Fruit fly (Drosophila melanogaster) whole organism, embryonic: ENCODE data around the gene CG15741.
A peak's percentile ranks its signal among the peaks of the same experiment; 100 is the strongest.

Experiments
- Atf6 ChIP-seq: fragments of 200-800 bp; sonication (Bioruptor generic); IDR thresholded peaks from 2 replicates; pipeline ENCODE4 v1.3.6; 2022; ENCODE audit warnings: missing biosample characterization, missing genetic modification characterization
- CG10267 ChIP-seq: fragments of 200-800 bp; sonication (Bioruptor generic); optimal IDR thresholded peaks from 2 replicates; lab custom pipeline; 2018; ENCODE audit warnings: missing biosample characterization, mild to moderate bottlenecking, missing genetic modification characterization, moderate library complexity
- CG13296 ChIP-seq: fragments of 200-800 bp; sonication (Bioruptor generic); optimal IDR thresholded peaks from 3 replicates; lab custom pipeline; 2018; ENCODE audit warnings: missing biosample characterization, mild to moderate bottlenecking, missing genetic modification characterization
- CG15601 ChIP-seq: fragments of 200-800 bp; sonication (Bioruptor generic); optimal IDR thresholded peaks from 3 replicates; lab custom pipeline; 2019; ENCODE audit warnings: missing biosample characterization, mild to moderate bottlenecking, missing genetic modification characterization, moderate library complexity
- CG1603 ChIP-seq: fragments of 200-800 bp; sonication (Bioruptor generic); optimal IDR thresholded peaks from 2 replicates; lab custom pipeline; 2019; ENCODE audit warnings: missing biosample characterization, mild to moderate bottlenecking, missing genetic modification characterization, moderate library complexity
- CG16813 ChIP-seq: fragments of 200-800 bp; sonication (Bioruptor generic); IDR thresholded peaks from 3 replicates; pipeline ENCODE4 v1.3.6; 2022; ENCODE audit warnings: missing biosample characterization, missing genetic modification characterization; ENCODE audit not compliant: partially characterized antibody
- CG2199 ChIP-seq: fragments of 200-800 bp; sonication (Bioruptor generic); IDR thresholded peaks from 3 replicates; pipeline ENCODE4 v1.3.6; 2022; ENCODE audit warnings: missing biosample characterization, missing genetic modification characterization
- CG2678 ChIP-seq: fragments of 200-800 bp; sonication (Bioruptor generic); optimal IDR thresholded peaks from 3 replicates; lab custom pipeline; 2019; ENCODE audit warnings: missing biosample characterization, mild to moderate bottlenecking, missing genetic modification characterization, moderate library complexity
- CG30020 ChIP-seq: fragments of 200-800 bp; optimal IDR thresholded peaks from 2 replicates; lab custom pipeline; 2019; ENCODE audit warnings: missing biosample characterization, mild to moderate bottlenecking, missing genetic modification characterization, moderate library complexity
- CG32767 ChIP-seq: fragments of 200-800 bp; sonication (Bioruptor generic); IDR thresholded peaks from 2 replicates; pipeline ENCODE4 v1.3.6; 2022; ENCODE audit warnings: missing biosample characterization, missing genetic modification characterization
- CG3281 ChIP-seq: fragments of 200-800 bp; sonication (Bioruptor generic); optimal IDR thresholded peaks from 3 replicates; lab custom pipeline; 2017; ENCODE audit warnings: missing biosample characterization, mild to moderate bottlenecking, missing genetic modification characterization
- CG4282 ChIP-seq: fragments of 200-800 bp; sonication (Bioruptor generic); optimal IDR thresholded peaks from 2 replicates; lab custom pipeline; 2016; ENCODE audit warnings: missing biosample characterization, missing genetic modification characterization
- CG4617 ChIP-seq: fragments of 200-800 bp; sonication (Bioruptor generic); optimal IDR thresholded peaks from 3 replicates; lab custom pipeline; 2016; ENCODE audit warnings: missing biosample characterization, missing genetic modification characterization, borderline replicate concordance
- CG4707 ChIP-seq: fragments of 200-800 bp; sonication (Bioruptor generic); optimal IDR thresholded peaks from 2 replicates; lab custom pipeline; 2018; ENCODE audit warnings: missing biosample characterization, mild to moderate bottlenecking, missing genetic modification characterization, moderate library complexity
- CG6765 ChIP-seq: fragments of 200-800 bp; sonication (Bioruptor generic); optimal IDR thresholded peaks from 3 replicates; lab custom pipeline; 2017; ENCODE audit warnings: missing biosample characterization, mild to moderate bottlenecking, missing genetic modification characterization
- CG8290 ChIP-seq, 3 experiments: fragments of 200-800 bp; sonication (Bioruptor generic); optimal IDR thresholded peaks; 2 replicates each; lab custom pipeline; 2016 to 2019; ENCODE audit warnings: missing biosample characterization in 3 of 3, missing genetic modification characterization in 3 of 3, mild to moderate bottlenecking in 2 of 3, moderate library complexity in 1 of 3
- CG9609 ChIP-seq: fragments of 200-800 bp; sonication (Bioruptor generic); optimal IDR thresholded peaks from 3 replicates; lab custom pipeline; 2016; ENCODE audit warnings: missing biosample characterization, missing genetic modification characterization
- Dek ChIP-seq: fragments of 200-800 bp; sonication (Bioruptor generic); optimal IDR thresholded peaks from 3 replicates; lab custom pipeline; 2019; ENCODE audit warnings: missing biosample characterization, mild to moderate bottlenecking, missing genetic modification characterization, moderate library complexity
- Dll ChIP-seq: fragments of 200-800 bp; sonication (Bioruptor generic); IDR thresholded peaks from 4 replicates; pipeline ENCODE4 v1.3.6; 2022; ENCODE audit warnings: missing biosample characterization, missing genetic modification characterization; ENCODE audit not compliant: partially characterized antibody
- Dref ChIP-seq: fragments of 200-800 bp; sonication (Bioruptor generic); IDR thresholded peaks from 2 replicates; pipeline ENCODE4 v1.3.6; 2022; ENCODE audit warnings: missing biosample characterization, missing genetic modification characterization
- Fer2 ChIP-seq: fragments of 200-800 bp; sonication (Bioruptor generic); optimal IDR thresholded peaks from 2 replicates; lab custom pipeline; 2018; ENCODE audit warnings: missing biosample characterization, mild to moderate bottlenecking, missing genetic modification characterization, moderate library complexity
- GATAe ChIP-seq: fragments of 200-800 bp; sonication (Bioruptor generic); conservative IDR thresholded peaks from 2 replicates; pipeline ENCODE4 v1.3.6; 2022; ENCODE audit warnings: missing biosample characterization, missing genetic modification characterization
- HmgD ChIP-seq: fragments of 200-800 bp; sonication (Bioruptor generic); optimal IDR thresholded peaks from 3 replicates; lab custom pipeline; 2016; ENCODE audit warnings: missing biosample characterization, missing genetic modification characterization
- Mad ChIP-seq: fragments of 200-800 bp; sonication (Bioruptor generic); optimal IDR thresholded peaks from 2 replicates; lab custom pipeline; 2016; ENCODE audit warnings: missing biosample characterization, missing genetic modification characterization
- Med ChIP-seq: fragments of 200-800 bp; sonication (Bioruptor generic); peaks from one replicate; lab custom pipeline; 2016; ENCODE audit warnings: missing biosample characterization, missing genetic modification characterization, mild to moderate bottlenecking, inconsistent platforms, moderate library complexity
- Sry-δ ChIP-seq: fragments of 200-800 bp; sonication (Bioruptor generic); optimal IDR thresholded peaks from 2 replicates; lab custom pipeline; 2016; ENCODE audit warnings: missing biosample characterization, missing genetic modification characterization
- YL-1 ChIP-seq: fragments of 200-800 bp; sonication (Bioruptor generic); optimal IDR thresholded peaks from 3 replicates; lab custom pipeline; 2017; ENCODE audit warnings: missing biosample characterization, mild to moderate bottlenecking, missing genetic modification characterization
- bigmax ChIP-seq: fragments of 200-800 bp; sonication (Bioruptor generic); optimal IDR thresholded peaks from 2 replicates; lab custom pipeline; 2018; ENCODE audit warnings: missing biosample characterization, mild to moderate bottlenecking, missing genetic modification characterization
- bsh ChIP-seq, 2 experiments: fragments of 200-800 bp; sonication (Bioruptor generic); optimal IDR thresholded peaks; 2 replicates each; lab custom pipeline; 2017 to 2018; ENCODE audit warnings: mild to moderate bottlenecking in 2 of 2, missing biosample characterization in 2 of 2, missing genetic modification characterization in 2 of 2, moderate library complexity in 1 of 2
- chinmo ChIP-seq: fragments of 200-800 bp; sonication (Bioruptor generic); IDR thresholded peaks from 4 replicates; pipeline ENCODE4 v1.3.6; 2022; ENCODE audit warnings: missing biosample characterization, missing genetic modification characterization; ENCODE audit not compliant: partially characterized antibody
- chm ChIP-seq: fragments of 200-800 bp; sonication (Bioruptor generic); IDR thresholded peaks from 2 replicates; pipeline ENCODE4 v1.3.6; 2022; ENCODE audit warnings: missing biosample characterization, missing genetic modification characterization
- dmrt99B ChIP-seq: fragments of 200-800 bp; sonication (Bioruptor generic); optimal IDR thresholded peaks from 2 replicates; lab custom pipeline; 2018; ENCODE audit warnings: missing biosample characterization, mild to moderate bottlenecking, missing genetic modification characterization, moderate library complexity
- eve ChIP-seq, 2 experiments: fragments of >200 bp; optimal IDR thresholded peaks; 2 replicates each; lab custom pipeline; 2017; ENCODE audit warnings: missing biosample characterization in 2 of 2, missing genetic modification characterization in 2 of 2
- gsb-n ChIP-seq: fragments of 200-800 bp; sonication (Bioruptor generic); optimal IDR thresholded peaks from 3 replicates; lab custom pipeline; 2018; ENCODE audit warnings: missing biosample characterization, mild to moderate bottlenecking, missing genetic modification characterization
- jumu ChIP-seq: fragments of 200-800 bp; sonication (Bioruptor generic); optimal IDR thresholded peaks from 3 replicates; lab custom pipeline; 2016; ENCODE audit warnings: missing biosample characterization, missing genetic modification characterization
- kah ChIP-seq: fragments of 200-800 bp; sonication (Bioruptor generic); optimal IDR thresholded peaks from 2 replicates; lab custom pipeline; 2018; ENCODE audit warnings: missing biosample characterization, mild to moderate bottlenecking, missing genetic modification characterization
- klu ChIP-seq: fragments of 200-800 bp; sonication (Bioruptor generic); IDR thresholded peaks from 2 replicates; pipeline ENCODE4 v1.3.6; 2022; ENCODE audit warnings: missing biosample characterization, missing genetic modification characterization
- lab ChIP-seq: fragments of 200-800 bp; sonication (Bioruptor generic); optimal IDR thresholded peaks from 3 replicates; lab custom pipeline; 2017; ENCODE audit warnings: missing biosample characterization, missing genetic modification characterization, mild to moderate bottlenecking, moderate library complexity, missing genetic modification reagents
- lbe ChIP-seq: fragments of 200-800 bp; sonication (Bioruptor generic); optimal IDR thresholded peaks from 2 replicates; lab custom pipeline; 2016; ENCODE audit warnings: missing biosample characterization, mild to moderate bottlenecking, missing genetic modification characterization
- nerfin-1 ChIP-seq: fragments of 200-800 bp; sonication (Bioruptor generic); optimal IDR thresholded peaks from 3 replicates; lab custom pipeline; 2019; ENCODE audit warnings: missing biosample characterization, mild to moderate bottlenecking, missing genetic modification characterization, moderate library complexity
- p53 ChIP-seq: fragments of 200-800 bp; sonication (Bioruptor generic); optimal IDR thresholded peaks from 2 replicates; lab custom pipeline; 2016; ENCODE audit warnings: missing biosample characterization, missing genetic modification characterization
- pros ChIP-seq: fragments of 200-800 bp; sonication (Bioruptor generic); optimal IDR thresholded peaks from 3 replicates; lab custom pipeline; 2019; ENCODE audit warnings: missing biosample characterization, mild to moderate bottlenecking, missing genetic modification characterization, moderate library complexity
- repo ChIP-seq: fragments of 200-800 bp; sonication (Bioruptor generic); optimal IDR thresholded peaks from 2 replicates; lab custom pipeline; 2016; ENCODE audit warnings: missing biosample characterization, missing genetic modification characterization
- sc ChIP-seq, 3 experiments: fragments of >200 bp in 2 of 3; fragments of 200-800 bp in 1 of 3; sonication (Bioruptor generic) in 1 of 3; optimal IDR thresholded peaks; 2 replicates in 2 of 3; 3 replicates in 1 of 3; lab custom pipeline; 2017; ENCODE audit warnings: mild to moderate bottlenecking in 1 of 3, missing biosample characterization in 1 of 3, missing genetic modification characterization in 1 of 3, missing genetic modification reagents in 1 of 3
- sens ChIP-seq: fragments of 200-800 bp; sonication (Bioruptor generic); peaks from one replicate; lab custom pipeline; 2016; ENCODE audit warnings: missing biosample characterization, missing genetic modification characterization
- seq ChIP-seq: fragments of 200-800 bp; sonication (Bioruptor generic); IDR thresholded peaks from 2 replicates; pipeline ENCODE4 v1.3.6; 2022; ENCODE audit warnings: missing biosample characterization, missing genetic modification characterization
- sisA ChIP-seq: fragments of 200-800 bp; sonication (Bioruptor generic); IDR thresholded peaks from 2 replicates; pipeline ENCODE4 v1.3.6; 2022; ENCODE audit warnings: missing biosample characterization, missing genetic modification characterization
- tup ChIP-seq: fragments of 200-800 bp; sonication (Bioruptor generic); optimal IDR thresholded peaks from 2 replicates; lab custom pipeline; 2016; ENCODE audit warnings: missing biosample characterization, mild to moderate bottlenecking, missing genetic modification characterization, moderate library complexity
- yki ChIP-seq: fragments of >200 bp; optimal IDR thresholded peaks from 3 replicates; lab custom pipeline; 2018
- zen ChIP-seq: fragments of 200-800 bp; sonication (Bioruptor generic); optimal IDR thresholded peaks from 3 replicates; lab custom pipeline; 2018; ENCODE audit warnings: missing biosample characterization, mild to moderate bottlenecking, missing genetic modification characterization, moderate library complexity

The CG15741 gene

DNA sequence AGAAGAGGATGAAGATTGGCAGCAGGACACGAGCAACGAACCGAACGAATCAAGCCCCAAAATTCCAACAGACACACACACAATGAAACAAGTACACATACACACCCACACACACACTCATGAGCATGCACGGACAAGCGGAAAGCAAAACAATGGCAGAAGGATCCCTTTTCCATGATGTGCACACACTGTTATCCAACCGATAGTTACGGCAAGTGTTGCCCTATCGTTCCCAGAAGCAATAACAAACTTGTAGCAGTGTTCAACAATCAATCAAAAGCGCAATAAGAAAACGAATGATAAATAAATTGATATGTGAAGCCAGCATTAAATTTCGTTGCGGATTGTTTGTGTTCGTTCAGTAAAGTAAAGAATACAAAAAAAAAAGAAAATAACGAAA lies 40.9 kb downstream of the CG15741 start:
- TF ChIP-seq CG13296 = no peak
- no peak for TF ChIP-seq CG3281 (GFP tag; lab: Kevin White, UChicago)
- TF ChIP-seq Sry-δ (GFP tag; lab: Kevin White, UChicago) = peak; percentile 34
- peak; percentile 43 for TF ChIP-seq Med (GFP tag; lab: Kevin White, UChicago)
- TF ChIP-seq dmrt99B (tag; lab: Kevin White, UChicago) = no peak
- no peak for TF ChIP-seq CG8290 (GFP tag; optimal IDR thresholded peaks at IDR 0.05; lab: Kevin White, UChicago)
- TF ChIP-seq CG8290 (tag; optimal IDR thresholded peaks at IDR 0.05; lab: Kevin White, UChicago) = peak in 1 of 2 experiments; percentile 24
- peak; percentile 63 for TF ChIP-seq CG16813 (GFP tag; lab: Robert Waterston, UW)
- peak; percentile 79 for TF ChIP-seq p53 (GFP tag; lab: Kevin White, UChicago)
- TF ChIP-seq CG6765 = no peak
- TF ChIP-seq repo (GFP tag; lab: Kevin White, UChicago) = no peak
- no peak for TF ChIP-seq Dref
- no peak for TF ChIP-seq pros (GFP tag; lab: Kevin White, UChicago)
- TF ChIP-seq sc (optimal IDR thresholded peaks at IDR 0.05; lab: Kevin White, UChicago) = no peak
- TF ChIP-seq sc (GFP tag; optimal IDR thresholded peaks at IDR 0.05; lab: Kevin White, UChicago) = no peak
- no peak for TF ChIP-seq nerfin-1 (tag; lab: Kevin White, UChicago)
- TF ChIP-seq CG9609 (GFP tag; lab: Kevin White, UChicago) = no peak
- no peak for TF ChIP-seq HmgD (GFP tag; lab: Kevin White, UChicago)
- TF ChIP-seq zen = peak; percentile 27
- TF ChIP-seq CG4707 (GFP tag; lab: Kevin White, UChicago) = no peak
- no peak for TF ChIP-seq eve (GFP tag; optimal IDR thresholded peaks at IDR 0.05; lab: Kevin White, UChicago)
- TF ChIP-seq yki (lab: Kevin White, UChicago) = no peak
- no peak for TF ChIP-seq lbe (GFP tag; lab: Kevin White, UChicago)
- TF ChIP-seq Dll (GFP tag; lab: Robert Waterston, UW) = 0 out of 4 replicates have a peak, but pooled peaks have one; percentile 28
- TF ChIP-seq sisA = no peak
- no peak for TF ChIP-seq Mad (GFP tag; lab: Kevin White, UChicago)
- TF ChIP-seq sens (GFP tag; lab: Kevin White, UChicago) = no peak
- TF ChIP-seq CG30020 = no peak
- TF ChIP-seq CG1603 = no peak
- TF ChIP-seq Fer2 = no peak
- no peak for TF ChIP-seq CG32767
- TF ChIP-seq jumu (GFP tag; lab: Kevin White, UChicago) = no peak
- no peak for TF ChIP-seq tup (GFP tag; lab: Kevin White, UChicago)
- TF ChIP-seq bsh (GFP tag; optimal IDR thresholded peaks at IDR 0.05; lab: Kevin White, UChicago) = no peak
- no peak for TF ChIP-seq YL-1
- TF ChIP-seq CG4282 (GFP tag; lab: Kevin White, UChicago) = no peak
- TF ChIP-seq gsb-n (tag; lab: Kevin White, UChicago) = no peak
- no peak for TF ChIP-seq chm (GFP tag; lab: Robert Waterston, UW)
- TF ChIP-seq kah (GFP tag; lab: Kevin White, UChicago) = no peak
- TF ChIP-seq Dek (tag; lab: Kevin White, UChicago) = no peak
- no peak for TF ChIP-seq klu (GFP tag; lab: Robert Waterston, UW)
- no peak for TF ChIP-seq CG2678 (tag; lab: Kevin White, UChicago)
- TF ChIP-seq seq (GFP tag; lab: Robert Waterston, UW) = no peak
- TF ChIP-seq CG10267 (tag; lab: Kevin White, UChicago) = peak; percentile 37
- TF ChIP-seq chinmo (GFP tag; lab: Robert Waterston, UW) = no peak
- no peak for TF ChIP-seq Atf6 (GFP tag; lab: Robert Waterston, UW)
- no peak for TF ChIP-seq lab (GFP tag; lab: Kevin White, UChicago)
- TF ChIP-seq bigmax = no peak
- no peak for TF ChIP-seq CG2199 (GFP tag; lab: Robert Waterston, UW)
- TF ChIP-seq CG15601 (tag; lab: Kevin White, UChicago) = no peak
- TF ChIP-seq CG4617 (GFP tag; lab: Kevin White, UChicago) = no peak
- TF ChIP-seq GATAe (GFP tag; lab: Robert Waterston, UW) = no peak
